Worm (Caenorhabditis elegans): ENCODE results near the gene sta-2.

The sta-2 gene

ce11 chrV:9729462-9730162 lies 11.4 kb upstream of the sta-2 start, which contains the start of the genes aagr-3 and drap-1 (continued):
- TF ChIP-seq hlh-4 (tag; optimal IDR thresholded peaks at IDR 0.05), result no peak
- TF ChIP-seq snu-23 (GFP tag; optimal IDR thresholded peaks at IDR 0.05), result peak; percentile 51
- no peak for TF ChIP-seq nhr-11 (tag; optimal IDR thresholded peaks at IDR 0.05)
- TF ChIP-seq nhr-19 (GFP tag; conservative IDR thresholded peaks at IDR 0.05), result peak; percentile 40
- no peak for TF ChIP-seq nhr-12 (tag; optimal IDR thresholded peaks at IDR 0.05)
- no peak for TF ChIP-seq ceh-8 (GFP tag; optimal IDR thresholded peaks at IDR 0.05)
- peak; percentile 20 for TF ChIP-seq nhr-47 (tag; optimal IDR thresholded peaks at IDR 0.05)
- TF ChIP-seq unc-62 (GFP tag; optimal IDR thresholded peaks at IDR 0.05), result no peak
- TF ChIP-seq tlp-1 (tag; optimal IDR thresholded peaks at IDR 0.05), result no peak
- no peak for TF ChIP-seq pax-3 (tag; optimal IDR thresholded peaks at IDR 0.05)
- TF ChIP-seq snpc-4 (tag; optimal IDR thresholded peaks at IDR 0.05), result no peak
- TF ChIP-seq alr-1 (tag; optimal IDR thresholded peaks at IDR 0.05; ENCODE audit: borderline replicate concordance), result no peak
- no peak for TF ChIP-seq C34B4.2 (tag; optimal IDR thresholded peaks at IDR 0.05)
- no peak for TF ChIP-seq lin-39 (tag; optimal IDR thresholded peaks at IDR 0.05)
- peak; percentile 56 for TF ChIP-seq lin-15B (tag; optimal IDR thresholded peaks at IDR 0.05)
- TF ChIP-seq nhr-76 (tag; optimal IDR thresholded peaks at IDR 0.05), result no peak
- TF ChIP-seq mef-2 (tag; optimal IDR thresholded peaks at IDR 0.05), result no peak
- TF ChIP-seq aha-1 (tag; optimal IDR thresholded peaks at IDR 0.05), result no peak
- TF ChIP-seq pqm-1 (tag; optimal IDR thresholded peaks at IDR 0.05), result no peak
- peak; percentile 48 for TF ChIP-seq nhr-20 (tag; optimal IDR thresholded peaks at IDR 0.05)
- peak in 1 of 6 experiments; percentile 65 for TF ChIP-seq elt-3 (tag; optimal IDR thresholded peaks at IDR 0.05)
- peak; percentile 21 to 71 for TF ChIP-seq efl-1 (optimal IDR thresholded peaks at IDR 0.05)
- TF ChIP-seq efl-1 (GFP tag; optimal IDR thresholded peaks at IDR 0.05 in 1 of 2), result peak; percentile 80 to 97
- TF ChIP-seq lin-14 (GFP tag; optimal IDR thresholded peaks at IDR 0.05), result peak; percentile 58
- peak; percentile 12 for TF ChIP-seq ztf-4 (tag; optimal IDR thresholded peaks at IDR 0.05)
- peak in 1 of 3 experiments; percentile 31 for TF ChIP-seq ceh-82 (tag; optimal IDR thresholded peaks at IDR 0.05)
- TF ChIP-seq C16A3.4 (tag; optimal IDR thresholded peaks at IDR 0.05), result peak; percentile 76
- no peak for TF ChIP-seq zip-4 (GFP tag; optimal IDR thresholded peaks at IDR 0.05)
- TF ChIP-seq efl-3 (GFP tag; optimal IDR thresholded peaks at IDR 0.05), result no peak
- TF ChIP-seq jun-1 (tag; optimal IDR thresholded peaks at IDR 0.05), result peak; percentile 3
- peak; percentile 39 for TF ChIP-seq lin-13 (GFP tag; optimal IDR thresholded peaks at IDR 0.05)
- peak; percentile 37 for TF ChIP-seq ama-1 (optimal IDR thresholded peaks at IDR 0.05)
- no peak for TF ChIP-seq mab-9 (GFP tag; IDR thresholded peaks at IDR 0.05)
- TF ChIP-seq ceh-90 (tag; optimal IDR thresholded peaks at IDR 0.05), result no peak
- TF ChIP-seq nhr-85 (tag), result peak; percentile 52
- TF ChIP-seq zag-1 (tag; optimal IDR thresholded peaks at IDR 0.05), result no peak
- TF ChIP-seq blmp-1 (tag; optimal IDR thresholded peaks at IDR 0.05), result peak; percentile 67
- no peak for TF ChIP-seq ces-1 (GFP tag; optimal IDR thresholded peaks at IDR 0.05)
- TF ChIP-seq unc-98 (GFP tag; IDR thresholded peaks at IDR 0.05), result no peak
- peak; percentile 19 for TF ChIP-seq nhr-77 (tag; optimal IDR thresholded peaks at IDR 0.05)
- no peak for TF ChIP-seq vab-15 (tag; optimal IDR thresholded peaks at IDR 0.05)
- TF ChIP-seq unc-130 (tag; optimal IDR thresholded peaks at IDR 0.05), result no peak
- no peak for TF ChIP-seq aly-2 (tag; optimal IDR thresholded peaks at IDR 0.05)
- no peak for TF ChIP-seq Y116A8C.19 (tag; optimal IDR thresholded peaks at IDR 0.05; ENCODE audit: borderline replicate concordance)
- no peak for TF ChIP-seq nhr-237 (tag; optimal IDR thresholded peaks at IDR 0.05)
- no peak for TF ChIP-seq unc-30 (tag; optimal IDR thresholded peaks at IDR 0.05)
- TF ChIP-seq swsn-7 (tag; optimal IDR thresholded peaks at IDR 0.05), result peak; percentile 36

All from whole organism, L1 larva.